Fruit fly (Drosophila melanogaster) whole organism, pupa: ENCODE measurements around the gene Uxs.

Source experiments
- CG10348 ChIP-seq: fragments of 200-800 bp; sonication (Bioruptor generic); IDR thresholded peaks from 2 replicates; pipeline ENCODE4 v1.3.6; 2022; ENCODE audit warnings: missing biosample characterization, missing genetic modification characterization
- CG12605 ChIP-seq: fragments of 200-800 bp; sonication (Bioruptor generic); IDR thresholded peaks from 2 replicates; pipeline ENCODE4 v1.3.6; 2022; ENCODE audit warnings: missing biosample characterization, missing genetic modification characterization
- CG13204 ChIP-seq: fragments of 200-800 bp; sonication (Bioruptor generic); optimal IDR thresholded peaks from 2 replicates; lab custom pipeline; 2018; ENCODE audit warnings: missing biosample characterization, mild to moderate bottlenecking, missing genetic modification characterization, moderate library complexity
- CG14655 ChIP-seq: fragments of 200-800 bp; sonication (Bioruptor generic); optimal IDR thresholded peaks from 3 replicates; lab custom pipeline; 2017; ENCODE audit warnings: mild to moderate bottlenecking, missing biosample characterization, missing genetic modification reagents, missing genetic modification characterization
- CG15710 ChIP-seq: fragments of 200-800 bp; sonication (Bioruptor generic); optimal IDR thresholded peaks from 2 replicates; lab custom pipeline; 2018; ENCODE audit warnings: missing biosample characterization, mild to moderate bottlenecking, missing genetic modification characterization, moderate library complexity
- CG17806 ChIP-seq: fragments of 200-800 bp; sonication (Bioruptor generic); optimal IDR thresholded peaks from 2 replicates; lab custom pipeline; 2018; ENCODE audit warnings: missing biosample characterization, mild to moderate bottlenecking, missing genetic modification characterization, moderate library complexity
- CG32121 ChIP-seq: fragments of 200-800 bp; sonication (Bioruptor generic); IDR thresholded peaks from 2 replicates; pipeline ENCODE4 v1.3.6; 2022; ENCODE audit warnings: missing biosample characterization, missing genetic modification characterization
- CG34367 ChIP-seq: fragments of 200-800 bp; sonication (Bioruptor generic); optimal IDR thresholded peaks from 2 replicates; lab custom pipeline; 2018; ENCODE audit warnings: missing biosample characterization, mild to moderate bottlenecking, missing genetic modification characterization
- CG4496 ChIP-seq: fragments of 200-800 bp; sonication (Bioruptor generic); IDR thresholded peaks from 3 replicates; pipeline ENCODE4 v1.3.6; 2022; ENCODE audit warnings: missing biosample characterization, missing genetic modification characterization
- CG8159 ChIP-seq: fragments of 200-800 bp; sonication (Bioruptor generic); optimal IDR thresholded peaks from 3 replicates; lab custom pipeline; 2018; ENCODE audit warnings: missing biosample characterization, mild to moderate bottlenecking, missing genetic modification characterization, moderate library complexity
- CG8301 ChIP-seq: fragments of 200-800 bp; sonication (Bioruptor generic); optimal IDR thresholded peaks from 2 replicates; lab custom pipeline; 2018; ENCODE audit warnings: missing biosample characterization, mild to moderate bottlenecking, missing genetic modification characterization
- CG9948 ChIP-seq: fragments of 200-800 bp; sonication (Bioruptor generic); optimal IDR thresholded peaks from 2 replicates; lab custom pipeline; 2018; ENCODE audit warnings: missing biosample characterization, mild to moderate bottlenecking, missing genetic modification characterization, moderate library complexity
- D1 ChIP-seq: fragments of 200-800 bp; sonication (Bioruptor generic); optimal IDR thresholded peaks from 2 replicates; lab custom pipeline; 2018; ENCODE audit warnings: missing biosample characterization, mild to moderate bottlenecking, missing genetic modification characterization, moderate library complexity
- EcR ChIP-seq: fragments of 200-800 bp; sonication (Bioruptor generic); optimal IDR thresholded peaks from 3 replicates; lab custom pipeline; 2019; ENCODE audit warnings: missing biosample characterization, missing genetic modification characterization, mild to moderate bottlenecking, moderate library complexity, missing genetic modification reagents
- Ets98B ChIP-seq: fragments of 200-800 bp; sonication (Bioruptor generic); IDR thresholded peaks from 2 replicates; pipeline ENCODE4 v1.3.6; 2022; ENCODE audit warnings: missing biosample characterization, missing genetic modification characterization
- Pif1A ChIP-seq: fragments of 200-800 bp; sonication (Bioruptor generic); optimal IDR thresholded peaks from 3 replicates; lab custom pipeline; 2016; ENCODE audit warnings: missing biosample characterization, missing genetic modification characterization
- Pif1B ChIP-seq: fragments of 200-800 bp; sonication (Bioruptor generic); optimal IDR thresholded peaks from 3 replicates; lab custom pipeline; 2016; ENCODE audit warnings: missing biosample characterization, missing genetic modification characterization
- Snoo ChIP-seq: fragments of 200-800 bp; sonication (Bioruptor generic); optimal IDR thresholded peaks from 3 replicates; lab custom pipeline; 2017; ENCODE audit warnings: missing biosample characterization, mild to moderate bottlenecking, missing genetic modification characterization, inconsistent platforms
- fd96Ca ChIP-seq: fragments of 200-800 bp; sonication (Bioruptor generic); IDR thresholded peaks from 3 replicates; pipeline ENCODE4 v1.3.6; 2022; ENCODE audit warnings: missing biosample characterization, missing genetic modification characterization
- gl ChIP-seq: fragments of 200-800 bp; sonication (Bioruptor generic); optimal IDR thresholded peaks from 2 replicates; lab custom pipeline; 2018; ENCODE audit warnings: missing biosample characterization, mild to moderate bottlenecking, missing genetic modification characterization
- rn ChIP-seq: fragments of 200-800 bp; sonication (Bioruptor generic); IDR thresholded peaks from 2 replicates; pipeline ENCODE4 v1.3.6; 2022; ENCODE audit warnings: missing biosample characterization, missing genetic modification characterization

Gene Uxs

DNA sequence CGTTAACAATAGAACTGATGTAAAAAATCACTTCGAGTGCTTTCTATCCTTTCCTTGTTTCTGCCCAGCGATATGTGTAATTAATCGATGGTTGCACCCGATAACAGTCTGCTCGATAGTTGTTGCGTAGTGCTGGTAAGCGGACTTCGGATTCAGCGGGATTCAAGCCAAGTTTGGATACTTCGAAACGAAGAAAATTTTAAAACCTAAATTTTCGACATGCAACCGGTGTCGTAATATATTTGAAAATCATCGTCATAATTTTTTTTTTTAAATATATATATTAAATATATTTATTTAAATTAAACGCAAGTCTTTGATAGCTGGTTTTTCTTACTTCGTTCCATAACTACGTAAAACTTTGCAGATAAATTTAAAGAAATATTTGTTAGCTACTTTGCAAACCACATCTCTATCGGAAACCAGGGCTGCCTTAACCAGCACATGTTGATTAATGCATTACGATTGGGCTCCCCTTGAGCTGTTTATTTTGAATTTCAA lies 17.1 kb downstream of the Uxs start, which contains the start of the genes UbcE2M and Dhps:
Gene UbcE2M (minus strand): TSS at position 209 of the 501 bp plus-strand sequence.
Gene Dhps (plus strand): TSS at position 429 of the 501 bp plus-strand sequence.
- TF ChIP-seq CG17806 (peak; percentile 69), rn (GFP tag; lab: Robert Waterston, UW) (no peak), CG14655 (no peak), Pif1B (GFP tag; lab: Kevin White, UChicago) (no peak), CG8301 (no peak), Pif1A (GFP tag; lab: Kevin White, UChicago) (no peak), Snoo (peak; percentile 69), CG9948 (tag; lab: Kevin White, UChicago) (peak; percentile 68), CG8159 (tag; lab: Kevin White, UChicago) (no peak), CG12605 (GFP tag; lab: Robert Waterston, UW) (no peak), gl (tag; lab: Kevin White, UChicago) (no peak), fd96Ca (GFP tag; lab: Robert Waterston, UW) (peak; percentile 67), CG13204 (GFP tag; lab: Kevin White, UChicago) (no peak), CG34367 (tag; lab: Kevin White, UChicago) (no peak), Ets98B (GFP tag; lab: Robert Waterston, UW) (peak; percentile 53), CG4496 (GFP tag; lab: Robert Waterston, UW) (peak; percentile 67; the same call in 2 of the 3 replicates), CG15710 (tag; lab: Kevin White, UChicago) (peak; percentile 79), CG32121 (no peak; the same call in 1 of the 2 replicates), D1 (no peak), EcR (GFP tag; lab: Kevin White, UChicago) (no peak), CG10348 (GFP tag; lab: Robert Waterston, UW) (0 out of 2 replicates have a peak, but pooled peaks have one; percentile 30)

DNA sequence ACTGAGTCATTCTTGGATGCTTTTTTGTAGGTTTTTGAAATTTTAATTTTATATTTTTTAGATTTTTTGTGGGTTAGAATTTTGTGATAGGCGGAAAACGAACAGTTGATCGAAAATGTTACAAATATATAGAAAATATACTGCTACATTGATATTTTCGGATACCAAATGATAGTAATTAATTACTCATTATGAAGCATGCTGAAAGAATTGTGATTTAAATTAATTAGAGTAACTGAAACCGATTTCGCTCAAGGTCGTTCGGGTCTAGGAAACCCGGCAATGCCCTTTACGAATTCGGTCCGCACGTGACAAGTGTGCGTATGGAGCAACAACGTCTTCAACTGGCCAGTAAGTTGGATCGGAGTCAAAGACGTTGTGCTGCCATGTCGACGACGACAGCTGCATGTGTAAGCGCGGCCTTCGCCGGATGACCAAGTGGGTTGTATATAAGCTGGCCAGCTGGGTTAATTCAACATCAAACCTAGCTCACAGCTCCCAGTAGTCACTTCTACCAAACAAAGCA lies 21.7 kb downstream of the Uxs start, which contains the start of the genes CG7366 and CG13679:
Gene CG7366 (minus strand): TSS at position 101 of the 526 bp plus-strand sequence.
Gene CG13679 (plus strand): TSS at position 476 of the 526 bp plus-strand sequence.
- no peak for TF ChIP-seq rn (GFP tag; lab: Robert Waterston, UW)
- TF ChIP-seq CG8159 (tag; lab: Kevin White, UChicago) = no peak
- no peak for TF ChIP-seq CG4496 (GFP tag; lab: Robert Waterston, UW)
- TF ChIP-seq Pif1A (GFP tag; lab: Kevin White, UChicago) = no peak

DNA sequence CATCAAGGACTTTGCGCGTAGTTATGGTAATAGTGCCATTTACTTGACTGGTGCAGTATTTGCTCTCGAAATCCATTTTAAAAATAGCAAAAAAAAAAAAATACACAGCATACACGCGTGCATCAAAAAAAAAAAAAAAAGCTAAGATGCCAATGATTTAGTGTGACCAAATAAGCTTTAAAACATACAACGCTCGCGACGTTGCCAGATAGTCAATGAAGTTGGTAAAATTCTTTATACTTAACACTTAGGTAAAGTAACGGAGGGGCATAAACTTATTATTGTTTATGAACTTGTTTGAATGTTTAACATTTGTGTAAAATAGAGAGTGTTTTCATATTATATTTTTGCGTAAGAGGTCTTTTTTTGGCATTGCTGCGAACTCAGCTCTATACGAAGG lies 29.9 kb downstream of the Uxs start, which contains the start of gene tut:
Gene tut (minus strand): TSS at position 148 of the 400 bp plus-strand sequence.
- TF ChIP-seq D1 (no peak), CG17806 (no peak), CG15710 (tag; lab: Kevin White, UChicago) (no peak), rn (GFP tag; lab: Robert Waterston, UW) (no peak), CG9948 (tag; lab: Kevin White, UChicago) (no peak), Snoo (no peak), Pif1A (GFP tag; lab: Kevin White, UChicago) (no peak), CG13204 (GFP tag; lab: Kevin White, UChicago) (no peak), CG14655 (no peak)
- TF ChIP-seq, all 21 proteins: peak for 0

DNA sequence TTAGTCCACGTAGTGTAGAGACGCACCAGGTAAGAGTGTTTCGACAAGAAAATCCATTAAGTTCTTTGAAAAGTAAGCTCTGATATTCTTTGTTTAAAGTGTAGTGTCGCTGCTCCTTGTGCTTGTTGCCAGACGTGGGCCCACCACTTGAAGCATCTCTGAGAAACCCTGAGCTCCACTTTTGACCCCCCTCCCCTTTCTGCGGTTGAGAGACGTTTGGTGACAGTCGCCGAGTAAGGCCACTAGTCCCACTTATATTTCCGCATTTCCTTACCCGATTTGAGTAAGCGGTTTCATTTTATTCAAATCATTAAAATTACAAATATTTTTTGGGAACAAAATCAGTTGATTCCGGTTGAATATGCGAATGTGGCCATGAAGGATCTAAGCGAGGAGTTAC lies 30.9 kb downstream of the Uxs start, which contains the start of gene CG8006:
Gene CG8006 (plus strand): TSS at position 301 of the 400 bp plus-strand sequence.
- TF ChIP-seq CG8301 (no peak), CG34367 (tag; lab: Kevin White, UChicago) (no peak), CG13204 (GFP tag; lab: Kevin White, UChicago) (no peak), CG15710 (tag; lab: Kevin White, UChicago) (no peak), gl (tag; lab: Kevin White, UChicago) (no peak), D1 (no peak), CG10348 (GFP tag; lab: Robert Waterston, UW) (no peak), Snoo (no peak), CG14655 (no peak), CG8159 (tag; lab: Kevin White, UChicago) (no peak), fd96Ca (GFP tag; lab: Robert Waterston, UW) (no peak), CG12605 (GFP tag; lab: Robert Waterston, UW) (no peak)

DNA sequence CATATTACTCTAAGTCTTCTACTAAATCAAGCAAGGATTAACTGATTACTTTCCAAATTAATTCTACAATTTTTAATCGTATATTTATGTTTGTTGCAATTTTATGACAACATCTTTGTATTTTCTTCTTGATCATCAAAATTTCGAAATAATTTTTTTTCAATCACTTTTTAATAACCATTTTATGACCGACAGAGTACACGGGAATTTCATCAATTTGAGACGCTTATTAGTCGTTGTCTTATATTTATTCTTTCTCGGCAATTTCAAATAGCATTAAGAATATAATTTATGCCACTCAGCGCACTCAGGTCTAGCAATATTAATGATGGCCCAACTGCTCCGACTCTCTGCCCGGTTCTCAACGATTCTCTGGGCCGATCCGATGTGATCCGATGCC lies 34.3 kb downstream of the Uxs start, which contains the start of gene CG8012:
Gene CG8012 (plus strand): TSS at position 301 of the 400 bp plus-strand sequence.
- TF ChIP-seq CG32121 (no peak), CG13204 (GFP tag; lab: Kevin White, UChicago) (no peak), CG15710 (tag; lab: Kevin White, UChicago) (no peak), CG8159 (tag; lab: Kevin White, UChicago) (no peak), Snoo (no peak), Pif1B (GFP tag; lab: Kevin White, UChicago) (no peak), CG12605 (GFP tag; lab: Robert Waterston, UW) (no peak), gl (tag; lab: Kevin White, UChicago) (no peak), CG17806 (no peak), Pif1A (GFP tag; lab: Kevin White, UChicago) (no peak), CG8301 (no peak), D1 (no peak), CG4496 (GFP tag; lab: Robert Waterston, UW) (no peak)

DNA sequence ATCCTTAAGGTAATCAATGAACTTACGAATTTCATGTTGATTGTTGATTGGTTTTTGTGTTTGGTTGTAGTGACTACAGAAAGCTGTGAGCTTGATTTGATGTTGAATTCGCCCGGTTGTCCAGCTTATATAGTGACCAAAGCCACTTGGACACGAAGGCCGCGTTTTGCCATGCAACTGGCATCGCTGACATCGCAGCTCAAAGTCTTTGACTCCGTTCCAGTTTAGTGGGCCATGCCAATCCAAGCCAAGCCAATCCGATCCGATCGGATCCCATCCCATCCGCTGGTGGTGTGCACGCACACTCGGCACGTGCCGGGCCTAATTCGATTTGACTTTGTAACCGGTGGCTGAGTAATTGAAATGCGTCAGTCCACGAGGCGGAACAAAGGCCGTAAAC lies 38.2 kb downstream of the Uxs start, which contains the start of gene CG13674:
Gene CG13674 (minus strand): TSS at position 101 of the 400 bp plus-strand sequence.
- TF ChIP-seq CG15710 (tag; lab: Kevin White, UChicago) = no peak
- TF ChIP-seq CG32121 = no peak
- no peak for TF ChIP-seq fd96Ca (GFP tag; lab: Robert Waterston, UW)
- TF ChIP-seq CG8301 = no peak
- TF ChIP-seq CG34367 (tag; lab: Kevin White, UChicago) = no peak
- TF ChIP-seq Pif1B (GFP tag; lab: Kevin White, UChicago) = no peak
- TF ChIP-seq CG13204 (GFP tag; lab: Kevin White, UChicago) = no peak
- TF ChIP-seq gl (tag; lab: Kevin White, UChicago) = no peak
- TF ChIP-seq CG12605 (GFP tag; lab: Robert Waterston, UW) = no peak
- no peak for TF ChIP-seq Pif1A (GFP tag; lab: Kevin White, UChicago)
- no peak for TF ChIP-seq CG8159 (tag; lab: Kevin White, UChicago)
- no peak for TF ChIP-seq EcR (GFP tag; lab: Kevin White, UChicago)
- no peak for TF ChIP-seq CG9948 (tag; lab: Kevin White, UChicago)
- TF ChIP-seq CG14655 = no peak
- TF ChIP-seq rn (GFP tag; lab: Robert Waterston, UW) = no peak
- TF ChIP-seq CG4496 (GFP tag; lab: Robert Waterston, UW) = no peak
- TF ChIP-seq D1 = no peak
- no peak for TF ChIP-seq Ets98B (GFP tag; lab: Robert Waterston, UW)
- TF ChIP-seq CG10348 (GFP tag; lab: Robert Waterston, UW) = no peak
